Worm (Caenorhabditis elegans) whole organism, young adult: ENCODE results near the gene W09C2.9.

Source experiments
- F22D6.2 ChIP-seq: sonication (generic microtip); optimal IDR thresholded peaks from 2 replicates; lab custom pipeline; 2016; ENCODE audit warnings: mild to moderate bottlenecking, missing genetic modification characterization, missing compliant biosample characterization
- ZK185.1 ChIP-seq: sonication (generic microtip); optimal IDR thresholded peaks from 2 replicates; lab custom pipeline; 2016; ENCODE audit warnings: mild to moderate bottlenecking, missing genetic modification characterization, missing compliant biosample characterization; ENCODE audit not compliant: poor library complexity, severe bottlenecking
- dox-1 ChIP-seq: fragments of 200-800 bp; sonication (Bioruptor generic); IDR thresholded peaks from 2 replicates; pipeline ENCODE4 v1.3.6; 2022; ENCODE audit warnings: missing genetic modification reagents, missing genetic modification characterization, missing compliant biosample characterization
- him-1 ChIP-seq: sonication (generic microtip); optimal IDR thresholded peaks from 2 replicates; lab custom pipeline; 2016; ENCODE audit warnings: missing genotype, missing genetic modification reagents, missing genetic modification characterization, missing compliant biosample characterization
- lin-40 ChIP-seq: sonication (generic microtip); optimal IDR thresholded peaks from 2 replicates; lab custom pipeline; 2016; ENCODE audit warnings: missing genetic modification characterization, mild to moderate bottlenecking, missing compliant biosample characterization, missing genotype, missing genetic modification reagents
- snpc-4 ChIP-seq, 5 experiments: fragments of 150-350 bp in 1 of 5; sonication (generic microtip) in 4 of 5; optimal IDR thresholded peaks; 2 replicates each; lab custom pipeline; 2014 to 2018; ENCODE audit warnings: missing genetic modification characterization in 5 of 5, missing biosample characterization in 3 of 5, antibody characterized with exemption in 2 of 5, mild to moderate bottlenecking in 2 of 5, missing compliant biosample characterization in 2 of 5, missing genotype in 2 of 5, moderate library complexity in 2 of 5, missing genetic modification reagents in 1 of 5
- tbx-9 ChIP-seq: sonication (generic microtip); optimal IDR thresholded peaks from 2 replicates; lab custom pipeline; 2016; ENCODE audit warnings: borderline replicate concordance, missing genetic modification characterization, inconsistent platforms, missing compliant biosample characterization

- TF ChIP-seq tbx-9 (tag; lab: Kevin White, UChicago) (no peak), snpc-4 (GFP tag; optimal IDR thresholded peaks at IDR 0.05; lab: Kevin White, UChicago) (no peak), snpc-4 (tag; optimal IDR thresholded peaks at IDR 0.05; lab: Kevin White, UChicago) (no peak), ZK185.1 (tag; lab: Kevin White, UChicago) (no peak), him-1 (tag; lab: Kevin White, UChicago) (no peak), lin-40 (no peak), dox-1 (GFP tag; lab: Robert Waterston, UW) (no peak), F22D6.2 (tag; lab: Kevin White, UChicago) (no peak)
Observed at ce11 chrIV:9617358-9617757, 5.8 kb downstream of the W09C2.9 start.
